Worm (Caenorhabditis elegans) whole organism, young adult: ENCODE results near the gene srx-19.

Source experiments
- B0261.1 ChIP-seq: sonication (generic microtip); optimal IDR thresholded peaks from 2 replicates; lab custom pipeline; 2016; ENCODE audit warnings: mild to moderate bottlenecking, missing genetic modification characterization, moderate library complexity, missing compliant biosample characterization
- B0336.3 ChIP-seq: fragments of 200-800 bp; sonication (Bioruptor generic); IDR thresholded peaks from 2 replicates; pipeline ENCODE4 v1.3.6; 2022; ENCODE audit warnings: missing genetic modification characterization, missing compliant biosample characterization
- F39B2.1 ChIP-seq: fragments of 200-800 bp; sonication (Bioruptor generic); IDR thresholded peaks from 2 replicates; pipeline ENCODE4 v1.3.6; 2022; ENCODE audit warnings: missing genetic modification reagents, missing genetic modification characterization, missing compliant biosample characterization
- F49E8.2 ChIP-seq: sonication (generic microtip); optimal IDR thresholded peaks from 3 replicates; lab custom pipeline; 2017; ENCODE audit warnings: missing genetic modification characterization, mild to moderate bottlenecking, missing compliant biosample characterization, antibody characterized with exemption, moderate library complexity; ENCODE audit not compliant: insufficient read depth
- F52B5.7 ChIP-seq: sonication (generic microtip); optimal IDR thresholded peaks from 2 replicates; lab custom pipeline; 2016; ENCODE audit warnings: mild to moderate bottlenecking, missing genetic modification characterization, missing compliant biosample characterization
- F57A8.1 ChIP-seq: fragments of 200-800 bp; sonication (Bioruptor generic); optimal IDR thresholded peaks from 2 replicates; lab custom pipeline; 2018; ENCODE audit warnings: mild to moderate bottlenecking, missing genetic modification characterization, moderate library complexity, missing compliant biosample characterization
- F57C9.4 ChIP-seq: sonication (generic microtip); optimal IDR thresholded peaks from 2 replicates; lab custom pipeline; 2017; ENCODE audit warnings: mild to moderate bottlenecking, missing genetic modification characterization, missing compliant biosample characterization
- Y67H2A.10 ChIP-seq: fragments of 200-800 bp; sonication (Bioruptor generic); conservative IDR thresholded peaks from 2 replicates; pipeline ENCODE4 v1.3.6; 2022; ENCODE audit warnings: missing genetic modification reagents, missing genetic modification characterization, missing compliant biosample characterization
- Y79H2A.3 ChIP-seq: fragments of 200-800 bp; sonication (Bioruptor generic); conservative IDR thresholded peaks from 2 replicates; pipeline ENCODE4 v1.3.6; 2022; ENCODE audit warnings: missing genetic modification reagents, missing genetic modification characterization, missing compliant biosample characterization
- Y95B8A.8 ChIP-seq: fragments of 200-800 bp; sonication (Bioruptor generic); IDR thresholded peaks from 2 replicates; pipeline ENCODE4 v1.3.6; 2022; ENCODE audit warnings: missing genetic modification reagents, missing genetic modification characterization, missing compliant biosample characterization
- ama-1 ChIP-seq, 3 experiments: fragments of 150-350 bp in 1 of 3; sonication (generic microtip) in 2 of 3; optimal IDR thresholded peaks; 2 replicates each; lab custom pipeline; 2014 to 2018; ENCODE audit warnings: missing biosample characterization in 2 of 3, missing genetic modification characterization in 2 of 3, missing genetic modification reagents in 2 of 3
- aptf-3 ChIP-seq: fragments of 200-800 bp; sonication (Bioruptor generic); IDR thresholded peaks from 2 replicates; pipeline ENCODE4 v1.3.6; 2022; ENCODE audit warnings: missing genetic modification characterization, missing compliant biosample characterization
- atf-7 ChIP-seq: sonication (generic microtip); optimal IDR thresholded peaks from 2 replicates; lab custom pipeline; 2017; ENCODE audit warnings: mild to moderate bottlenecking, missing genetic modification characterization, missing compliant biosample characterization
- attf-3 ChIP-seq: fragments of 200-800 bp; sonication (Bioruptor generic); conservative IDR thresholded peaks from 2 replicates; pipeline ENCODE4 v1.3.6; 2022; ENCODE audit warnings: missing genetic modification reagents, missing genetic modification characterization, missing compliant biosample characterization
- bed-1 ChIP-seq: fragments of 200-800 bp; sonication (Bioruptor generic); IDR thresholded peaks from 2 replicates; pipeline ENCODE4 v1.3.6; 2022; ENCODE audit warnings: missing genetic modification reagents, missing genetic modification characterization, missing compliant biosample characterization
- ceh-100 ChIP-seq: fragments of 200-800 bp; sonication (Bioruptor generic); IDR thresholded peaks from 2 replicates; pipeline ENCODE4 v1.3.6; 2022; ENCODE audit warnings: missing genetic modification reagents, missing genetic modification characterization, missing compliant biosample characterization
- ceh-58 ChIP-seq: fragments of 200-800 bp; sonication (Bioruptor generic); IDR thresholded peaks from 2 replicates; pipeline ENCODE4 v1.3.6; 2022; ENCODE audit warnings: missing genetic modification characterization, missing compliant biosample characterization
- ceh-79 ChIP-seq: sonication (generic microtip); optimal IDR thresholded peaks from 2 replicates; lab custom pipeline; 2017; ENCODE audit warnings: mild to moderate bottlenecking, missing genetic modification characterization, missing compliant biosample characterization
- chd-7 ChIP-seq: sonication (generic microtip); optimal IDR thresholded peaks from 2 replicates; lab custom pipeline; 2016; ENCODE audit warnings: mild to moderate bottlenecking, missing genetic modification characterization, moderate library complexity, missing compliant biosample characterization
- dox-1 ChIP-seq: fragments of 200-800 bp; sonication (Bioruptor generic); IDR thresholded peaks from 2 replicates; pipeline ENCODE4 v1.3.6; 2022; ENCODE audit warnings: missing genetic modification reagents, missing genetic modification characterization, missing compliant biosample characterization
- dpff-1 ChIP-seq: sonication (generic microtip); optimal IDR thresholded peaks from 2 replicates; lab custom pipeline; 2017; ENCODE audit warnings: mild to moderate bottlenecking, missing genetic modification characterization, missing compliant biosample characterization
- efl-1 ChIP-seq: fragments of 150-350 bp; optimal IDR thresholded peaks from 2 replicates; lab custom pipeline; 2014; ENCODE audit warnings: missing biosample characterization, missing genetic modification reagents, missing genetic modification characterization
- ets-4 ChIP-seq: fragments of 200-800 bp; sonication (Bioruptor generic); optimal IDR thresholded peaks from 2 replicates; lab custom pipeline; 2018; ENCODE audit warnings: mild to moderate bottlenecking, missing genetic modification characterization, missing compliant biosample characterization
- fkh-3 ChIP-seq: sonication (generic microtip); optimal IDR thresholded peaks from 2 replicates; lab custom pipeline; 2016; ENCODE audit warnings: mild to moderate bottlenecking, missing genetic modification characterization, missing compliant biosample characterization
- lin-26 ChIP-seq: fragments of 200-800 bp; sonication (Bioruptor generic); IDR thresholded peaks from 2 replicates; pipeline ENCODE4 v1.3.6; 2022; ENCODE audit warnings: missing genetic modification reagents, missing genetic modification characterization, missing compliant biosample characterization
- lsl-1 ChIP-seq: fragments of 200-800 bp; sonication (Bioruptor generic); optimal IDR thresholded peaks from 2 replicates; lab custom pipeline; 2018; ENCODE audit warnings: mild to moderate bottlenecking, missing genetic modification characterization, moderate library complexity, missing compliant biosample characterization
- lsy-27 ChIP-seq: sonication (generic microtip); optimal IDR thresholded peaks from 2 replicates; lab custom pipeline; 2017; ENCODE audit warnings: missing genetic modification characterization, mild to moderate bottlenecking, missing compliant biosample characterization, antibody characterized with exemption, missing genotype, borderline replicate concordance; ENCODE audit not compliant: insufficient read depth
- madf-6 ChIP-seq: fragments of 200-800 bp; sonication (Bioruptor generic); IDR thresholded peaks from 2 replicates; pipeline ENCODE4 v1.3.6; 2022; ENCODE audit warnings: missing genetic modification reagents, missing genetic modification characterization, missing compliant biosample characterization
- madf-8 ChIP-seq: fragments of 200-800 bp; sonication (Bioruptor generic); conservative IDR thresholded peaks from 2 replicates; pipeline ENCODE4 v1.3.6; 2022; ENCODE audit warnings: missing genetic modification reagents, missing genetic modification characterization, missing compliant biosample characterization
- mcd-1 ChIP-seq: fragments of 200-800 bp; sonication (Bioruptor generic); IDR thresholded peaks from 2 replicates; pipeline ENCODE4 v1.3.6; 2022; ENCODE audit warnings: missing genetic modification reagents, missing genetic modification characterization, missing compliant biosample characterization
- nhr-120 ChIP-seq: fragments of 200-800 bp; sonication (Bioruptor generic); IDR thresholded peaks from 2 replicates; pipeline ENCODE4 v1.3.6; 2022; ENCODE audit warnings: missing genetic modification characterization, missing compliant biosample characterization
- nhr-27 ChIP-seq: fragments of 200-800 bp; sonication (Bioruptor generic); optimal IDR thresholded peaks from 2 replicates; lab custom pipeline; 2018; ENCODE audit warnings: mild to moderate bottlenecking, missing genetic modification characterization, moderate library complexity, missing compliant biosample characterization
- nhr-90 ChIP-seq: sonication (generic microtip); optimal IDR thresholded peaks from 2 replicates; lab custom pipeline; 2016; ENCODE audit warnings: missing genotype, mild to moderate bottlenecking, missing genetic modification characterization, missing compliant biosample characterization
- pbrm-1 ChIP-seq: fragments of 200-800 bp; sonication (Bioruptor generic); IDR thresholded peaks from 2 replicates; pipeline ENCODE4 v1.3.6; 2022; ENCODE audit warnings: missing genetic modification reagents, missing genetic modification characterization, missing compliant biosample characterization
- rpc-1 ChIP-seq, 2 experiments: fragments of 150-350 bp in 1 of 2; sonication (generic microtip) in 1 of 2; optimal IDR thresholded peaks; 2 replicates each; lab custom pipeline; 2014 to 2018; ENCODE audit warnings: missing biosample characterization in 1 of 2, missing genetic modification characterization in 1 of 2, missing genetic modification reagents in 1 of 2, missing genotype in 1 of 2
- sdz-38 ChIP-seq: sonication (generic microtip); optimal IDR thresholded peaks from 2 replicates; lab custom pipeline; 2016; ENCODE audit warnings: missing genotype, missing genetic modification characterization, missing compliant biosample characterization
- snpc-1.1 ChIP-seq: sonication (generic microtip); optimal IDR thresholded peaks from 2 replicates; lab custom pipeline; 2017; ENCODE audit warnings: missing genetic modification characterization, mild to moderate bottlenecking, missing compliant biosample characterization, antibody characterized with exemption, moderate library complexity, missing genotype, missing genetic modification reagents; ENCODE audit not compliant: insufficient read depth
- snpc-3.4 ChIP-seq: sonication (generic microtip); optimal IDR thresholded peaks from 2 replicates; lab custom pipeline; 2017; ENCODE audit warnings: missing genetic modification characterization, mild to moderate bottlenecking, missing compliant biosample characterization, antibody characterized with exemption, moderate library complexity, missing genotype, missing genetic modification reagents
- somi-1 ChIP-seq: fragments of 200-800 bp; sonication (Bioruptor generic); optimal IDR thresholded peaks from 2 replicates; lab custom pipeline; 2018; ENCODE audit warnings: mild to moderate bottlenecking, missing genetic modification characterization, missing compliant biosample characterization
- zfh-2 ChIP-seq: fragments of 200-800 bp; sonication (Bioruptor generic); conservative IDR thresholded peaks from 2 replicates; pipeline ENCODE4 v1.3.6; 2022; ENCODE audit warnings: missing genetic modification reagents, missing genetic modification characterization, missing compliant biosample characterization
- ztf-18 ChIP-seq: sonication (generic microtip); optimal IDR thresholded peaks from 2 replicates; lab custom pipeline; 2016; ENCODE audit warnings: missing genotype, mild to moderate bottlenecking, missing genetic modification characterization, missing compliant biosample characterization
- ztf-25 ChIP-seq: fragments of 200-800 bp; sonication (Bioruptor generic); IDR thresholded peaks from 2 replicates; pipeline ENCODE4 v1.3.6; 2022; ENCODE audit warnings: missing genetic modification reagents, missing genetic modification characterization, missing compliant biosample characterization
- ztf-28 ChIP-seq: fragments of 200-800 bp; sonication (Bioruptor generic); IDR thresholded peaks from 2 replicates; pipeline ENCODE4 v1.3.6; 2022; ENCODE audit warnings: missing genetic modification reagents, missing genetic modification characterization, missing compliant biosample characterization
- ztf-3 ChIP-seq: fragments of 200-800 bp; sonication (Bioruptor generic); optimal IDR thresholded peaks from 2 replicates; lab custom pipeline; 2018; ENCODE audit warnings: mild to moderate bottlenecking, missing genetic modification characterization, missing compliant biosample characterization
- ztf-6 ChIP-seq: fragments of 200-800 bp; sonication (Bioruptor generic); IDR thresholded peaks from 2 replicates; pipeline ENCODE4 v1.3.6; 2022; ENCODE audit warnings: missing genetic modification reagents, missing genetic modification characterization, missing compliant biosample characterization

The srx-19 gene

ce11 chrIV:6903575-6903974, 30.5 kb downstream of the srx-19 start, which contains the start of gene T22D1.5 (continued):
- TF ChIP-seq mcd-1 (GFP tag; lab: Robert Waterston, UW) (no peak), atf-7 (no peak), madf-8 (GFP tag; lab: Robert Waterston, UW) (peak; percentile 95), dpff-1 (tag; lab: Kevin White, UChicago) (no peak), efl-1 (GFP tag; lab: Kevin White, UChicago) (peak; percentile 94), Y95B8A.8 (GFP tag; lab: Robert Waterston, UW) (no peak), Y79H2A.3 (GFP tag; lab: Robert Waterston, UW) (no peak), chd-7 (no peak), ceh-100 (GFP tag; lab: Robert Waterston, UW) (no peak), F52B5.7 (tag; lab: Kevin White, UChicago) (no peak), dox-1 (GFP tag; lab: Robert Waterston, UW) (no peak), nhr-120 (no peak), ztf-25 (GFP tag; lab: Robert Waterston, UW) (no peak), ztf-6 (no peak), pbrm-1 (GFP tag; lab: Robert Waterston, UW) (no peak), F57C9.4 (tag; lab: Kevin White, UChicago) (no peak), attf-3 (GFP tag; lab: Robert Waterston, UW) (no peak), F57A8.1 (GFP tag; lab: Kevin White, UChicago) (no peak), ama-1 (optimal IDR thresholded peaks at IDR 0.05; lab: Kevin White, UChicago) (no peak), ama-1 (GFP tag; optimal IDR thresholded peaks at IDR 0.05; lab: Kevin White, UChicago) (no peak)
- TF ChIP-seq, all 124 proteins: peak for 16

- TF ChIP-seq ceh-79 = no peak
- no peak for TF ChIP-seq somi-1
- no peak for TF ChIP-seq ztf-3 (GFP tag; lab: Kevin White, UChicago)
- TF ChIP-seq Y95B8A.8 (GFP tag; lab: Robert Waterston, UW) = no peak
- no peak for TF ChIP-seq ets-4 (GFP tag; lab: Kevin White, UChicago)
- TF ChIP-seq F49E8.2 = no peak
- TF ChIP-seq B0261.1 (tag; lab: Kevin White, UChicago) = no peak
- no peak for TF ChIP-seq B0336.3 (GFP tag; lab: Robert Waterston, UW)
- TF ChIP-seq nhr-27 (tag; lab: Kevin White, UChicago) = no peak
- TF ChIP-seq ztf-28 (GFP tag; lab: Robert Waterston, UW) = no peak
- no peak for TF ChIP-seq nhr-90 (tag; lab: Kevin White, UChicago)
- TF ChIP-seq ceh-100 (GFP tag; lab: Robert Waterston, UW) = no peak
- no peak for TF ChIP-seq zfh-2
- no peak for TF ChIP-seq madf-6 (GFP tag; lab: Robert Waterston, UW)
These were observed 31.5 kb downstream of the srx-19 start for ce11 chrIV:6904606-6905005.

ce11 chrIV:6905428-6905827, 32.4 kb downstream of the srx-19 start:
- TF ChIP-seq aptf-3 (GFP tag; lab: Robert Waterston, UW) (no peak), Y67H2A.10 (GFP tag; lab: Robert Waterston, UW) (no peak), rpc-1 (optimal IDR thresholded peaks at IDR 0.05; lab: Kevin White, UChicago) (no peak), rpc-1 (tag; optimal IDR thresholded peaks at IDR 0.05; lab: Kevin White, UChicago) (no peak), ztf-25 (GFP tag; lab: Robert Waterston, UW) (no peak), ceh-79 (no peak), snpc-3.4 (tag; lab: Kevin White, UChicago) (no peak), lsy-27 (tag; lab: Kevin White, UChicago) (no peak), snpc-1.1 (peak; percentile 20), lsl-1 (GFP tag; lab: Kevin White, UChicago) (peak; percentile 30), sdz-38 (no peak), chd-7 (no peak), attf-3 (GFP tag; lab: Robert Waterston, UW) (no peak), bed-1 (GFP tag; lab: Robert Waterston, UW) (no peak), ceh-58 (GFP tag; lab: Robert Waterston, UW) (0 out of 2 replicates have a peak, but pooled peaks have one; percentile 56), ztf-18 (tag; lab: Kevin White, UChicago) (no peak), Y95B8A.8 (GFP tag; lab: Robert Waterston, UW) (peak; percentile 76; the same call in 1 of the 2 replicates), F39B2.1 (GFP tag; lab: Robert Waterston, UW) (peak; percentile 77; the same call in 1 of the 2 replicates), lin-26 (GFP tag; lab: Robert Waterston, UW) (0 out of 2 replicates have a peak, but pooled peaks have one; percentile 47), dox-1 (GFP tag; lab: Robert Waterston, UW) (no peak; the same call in 1 of the 2 replicates), efl-1 (GFP tag; lab: Kevin White, UChicago) (no peak), fkh-3 (tag; lab: Kevin White, UChicago) (no peak)
